Fruit fly (Drosophila melanogaster) whole organism, wandering third instar larva: ENCODE results near the gene CG3104.

Experiments used
- Abd-B ChIP-seq: fragments of >200 bp; optimal IDR thresholded peaks from 2 replicates; lab custom pipeline; 2017; ENCODE audit warnings: missing biosample characterization, missing genetic modification characterization
- CG32264 ChIP-seq: fragments of 200-800 bp; sonication (Bioruptor generic); optimal IDR thresholded peaks from 2 replicates; lab custom pipeline; 2016; ENCODE audit warnings: missing biosample characterization, missing genetic modification characterization
- CrebA ChIP-seq: fragments of 200-800 bp; sonication (Bioruptor generic); optimal IDR thresholded peaks from 2 replicates; lab custom pipeline; 2016; ENCODE audit warnings: missing biosample characterization, mild to moderate bottlenecking, missing genetic modification characterization, borderline replicate concordance
- Dif ChIP-seq: fragments of 200-275, 200-300 bp; sonication (Bioruptor generic); optimal IDR thresholded peaks from 2 replicates; lab custom pipeline; 2018; ENCODE audit warnings: missing biosample characterization, missing genetic modification characterization; ENCODE audit not compliant: partially characterized antibody
- GATAd ChIP-seq: sonication (Bioruptor generic); optimal IDR thresholded peaks from 2 replicates; lab custom pipeline; 2016; ENCODE audit warnings: missing biosample characterization, missing genetic modification characterization
- HLH106 ChIP-seq: fragments of 200-800 bp; optimal IDR thresholded peaks from 3 replicates; lab custom pipeline; 2019; ENCODE audit warnings: missing biosample characterization, mild to moderate bottlenecking, missing genetic modification characterization, moderate library complexity
- Hnf4 ChIP-seq: fragments of 200-800 bp; sonication (Bioruptor generic); optimal IDR thresholded peaks from 2 replicates; lab custom pipeline; 2016; ENCODE audit warnings: missing biosample characterization, mild to moderate bottlenecking, missing genetic modification characterization
- Hr78 ChIP-seq: fragments of >200 bp; optimal IDR thresholded peaks from 2 replicates; lab custom pipeline; 2017; ENCODE audit warnings: missing biosample characterization, missing genetic modification characterization
- Hr83 ChIP-seq: fragments of 200-300 bp; sonication (Bioruptor generic); optimal IDR thresholded peaks from 2 replicates; lab custom pipeline; 2016; ENCODE audit warnings: missing biosample characterization, mild to moderate bottlenecking, missing genetic modification characterization, moderate library complexity; ENCODE audit not compliant: poor library complexity, severe bottlenecking
- Jra ChIP-seq: sonication (Bioruptor generic); optimal IDR thresholded peaks from 2 replicates; lab custom pipeline; 2016; ENCODE audit warnings: missing biosample characterization, missing genetic modification characterization
- Mio ChIP-seq: sonication (Bioruptor generic); optimal IDR thresholded peaks from 2 replicates; lab custom pipeline; 2016; ENCODE audit warnings: missing biosample characterization, missing genetic modification characterization
- Myc ChIP-seq: fragments of >200 bp; optimal IDR thresholded peaks from 2 replicates; lab custom pipeline; 2017
- N ChIP-seq: fragments of >200 bp; optimal IDR thresholded peaks from 2 replicates; lab custom pipeline; 2018; ENCODE audit warnings: missing biosample characterization, missing external identifiers, missing genetic modification characterization
- OdsH ChIP-seq: fragments of 200-800 bp; sonication (Bioruptor generic); optimal IDR thresholded peaks from 2 replicates; lab custom pipeline; 2016; ENCODE audit warnings: missing biosample characterization, mild to moderate bottlenecking, missing genetic modification characterization
- Rel ChIP-seq, 2 experiments: fragments of 200-800 bp; sonication (Bioruptor generic) in 1 of 2; optimal IDR thresholded peaks; 2 replicates in 1 of 2; 3 replicates in 1 of 2; lab custom pipeline; 2016 to 2019; ENCODE audit warnings: mild to moderate bottlenecking in 2 of 2, missing biosample characterization in 2 of 2, missing genetic modification characterization in 2 of 2, moderate library complexity in 1 of 2
- Sp1 ChIP-seq: fragments of 200-800 bp; sonication (Bioruptor generic); optimal IDR thresholded peaks from 3 replicates; lab custom pipeline; 2019; ENCODE audit warnings: missing biosample characterization, mild to moderate bottlenecking, missing genetic modification characterization, moderate library complexity
- Vsx2 ChIP-seq: fragments of 200-300, 225-300 bp; sonication (Bioruptor generic); optimal IDR thresholded peaks from 2 replicates; lab custom pipeline; 2018; ENCODE audit warnings: missing biosample characterization, missing genetic modification characterization; ENCODE audit not compliant: partially characterized antibody
- br ChIP-seq: fragments of 200-800 bp; sonication (Bioruptor generic); optimal IDR thresholded peaks from 2 replicates; lab custom pipeline; 2016; ENCODE audit warnings: missing biosample characterization, missing genetic modification characterization
- brk ChIP-seq: fragments of 200-800 bp; sonication (Bioruptor generic); optimal IDR thresholded peaks from 2 replicates; lab custom pipeline; 2016; ENCODE audit warnings: missing biosample characterization, mild to moderate bottlenecking, missing genetic modification characterization
- dl ChIP-seq, 2 experiments: fragments of 175-275, 200-275 bp in 1 of 2; fragments of 200-275 bp in 1 of 2; sonication (Bioruptor generic); optimal IDR thresholded peaks; lab custom pipeline; 2018; ENCODE audit warnings: mild to moderate bottlenecking in 2 of 2, missing biosample characterization in 2 of 2, missing genetic modification characterization in 2 of 2, moderate library complexity in 2 of 2; ENCODE audit not compliant: partially characterized antibody in 2 of 2, insufficient read depth in 1 of 2
- dmrt93B ChIP-seq: fragments of 200-800 bp; sonication (Bioruptor generic); optimal IDR thresholded peaks from 2 replicates; lab custom pipeline; 2018; ENCODE audit warnings: missing biosample characterization, mild to moderate bottlenecking, missing genetic modification characterization
- dsf ChIP-seq: sonication (Bioruptor generic); optimal IDR thresholded peaks from 2 replicates; lab custom pipeline; 2016; ENCODE audit warnings: missing biosample characterization, missing genetic modification characterization, borderline replicate concordance
- ey ChIP-seq: fragments of 200-800 bp; sonication (Bioruptor generic); optimal IDR thresholded peaks from 2 replicates; lab custom pipeline; 2016; ENCODE audit warnings: missing biosample characterization, missing genetic modification characterization
- foxo ChIP-seq, 2 experiments: fragments of 200-800 bp; sonication (Bioruptor generic); optimal IDR thresholded peaks; 2 replicates in 1 of 2; 3 replicates in 1 of 2; lab custom pipeline; 2016 to 2017; ENCODE audit warnings: missing biosample characterization in 2 of 2, missing genetic modification characterization in 2 of 2
- fru ChIP-seq: fragments of 200-800 bp; sonication (Bioruptor generic); optimal IDR thresholded peaks from 3 replicates; lab custom pipeline; 2016; ENCODE audit warnings: missing biosample characterization, mild to moderate bottlenecking, missing genetic modification characterization
- h ChIP-seq: fragments of 200-800 bp; sonication (Bioruptor generic); optimal IDR thresholded peaks from 3 replicates; lab custom pipeline; 2016; ENCODE audit warnings: missing biosample characterization, mild to moderate bottlenecking, missing genetic modification characterization
- jim ChIP-seq: fragments of 175-275, 200-325 bp; sonication (Bioruptor generic); optimal IDR thresholded peaks from 2 replicates; lab custom pipeline; 2016; ENCODE audit warnings: missing biosample characterization, mild to moderate bottlenecking, missing genetic modification characterization
- lola ChIP-seq: fragments of >200 bp; optimal IDR thresholded peaks from 2 replicates; lab custom pipeline; 2017; ENCODE audit warnings: missing biosample characterization, missing genetic modification characterization
- pan ChIP-seq: fragments of >200 bp; optimal IDR thresholded peaks from 2 replicates; lab custom pipeline; 2017
- psq ChIP-seq: fragments of 200-800 bp; sonication (Bioruptor generic); optimal IDR thresholded peaks from 3 replicates; lab custom pipeline; 2017; ENCODE audit warnings: missing biosample characterization, mild to moderate bottlenecking, missing genetic modification characterization, moderate library complexity
- rgr ChIP-seq: fragments of 200-800 bp; sonication (Bioruptor generic); optimal IDR thresholded peaks from 3 replicates; lab custom pipeline; 2016; ENCODE audit warnings: missing biosample characterization, mild to moderate bottlenecking, missing genetic modification characterization
- sage ChIP-seq: fragments of 200-800 bp; sonication (Bioruptor generic); optimal IDR thresholded peaks from 2 replicates; lab custom pipeline; 2016; ENCODE audit warnings: missing biosample characterization, mild to moderate bottlenecking, missing genetic modification characterization
- sv ChIP-seq: fragments of 200-800 bp; sonication (Bioruptor generic); optimal IDR thresholded peaks from 3 replicates; lab custom pipeline; 2016; ENCODE audit warnings: missing biosample characterization, missing genetic modification characterization
- tai ChIP-seq: sonication (Bioruptor generic); optimal IDR thresholded peaks from 2 replicates; lab custom pipeline; 2016; ENCODE audit warnings: missing biosample characterization, missing genetic modification characterization
- usp ChIP-seq: fragments of >200 bp; optimal IDR thresholded peaks from 2 replicates; lab custom pipeline; 2017; ENCODE audit warnings: missing biosample characterization, missing genetic modification characterization
- woc ChIP-seq: sonication (Bioruptor generic); optimal IDR thresholded peaks from 2 replicates; lab custom pipeline; 2016; ENCODE audit warnings: missing biosample characterization, mild to moderate bottlenecking, missing genetic modification characterization

The CG3104 gene

dm6 chr2L:2873729-2874127 is 18.1 kb upstream of the CG3104 start:
- TF ChIP-seq woc (peak; percentile 29), fru (GFP tag; lab: Kevin White, UChicago) (no peak)

- TF ChIP-seq foxo (GFP tag; optimal IDR thresholded peaks at IDR 0.05; lab: Kevin White, UChicago) (peak in 1 of 2 experiments; percentile 77), fru (GFP tag; lab: Kevin White, UChicago) (peak; percentile 53), Rel (GFP tag; optimal IDR thresholded peaks at IDR 0.05; lab: Kevin White, UChicago) (no peak), Rel (tag; optimal IDR thresholded peaks at IDR 0.05; lab: Kevin White, UChicago) (no peak), ey (GFP tag; lab: Kevin White, UChicago) (peak; percentile 33), HLH106 (tag; lab: Kevin White, UChicago) (peak; percentile 44), rgr (GFP tag; lab: Kevin White, UChicago) (peak; percentile 32), h (GFP tag; lab: Kevin White, UChicago) (peak; percentile 60), Sp1 (GFP tag; lab: Kevin White, UChicago) (peak; percentile 45), sv (GFP tag; lab: Kevin White, UChicago) (peak; percentile 32), Vsx2 (no peak), Hr78 (GFP tag; lab: Kevin White, UChicago) (no peak), dmrt93B (peak; percentile 5), Hnf4 (peak; percentile 28), GATAd (GFP tag; lab: Kevin White, UChicago) (no peak), Jra (peak; percentile 82), OdsH (peak; percentile 46), br (GFP tag; lab: Kevin White, UChicago) (peak; percentile 66), psq (peak; percentile 32), sage (GFP tag; lab: Kevin White, UChicago) (no peak)
These were observed 17.6 kb upstream of the CG3104 start for dm6 chr2L:2872968-2873728.

dm6 chr2L:2872309-2872932 is 16.8 kb upstream of the CG3104 start:
- no peak for TF ChIP-seq Vsx2
- no peak for TF ChIP-seq Dif (GFP tag; lab: Kevin White, UChicago)
- TF ChIP-seq N (GFP tag; lab: Kevin White, UChicago): no peak
- TF ChIP-seq Myc (lab: Kevin White, UChicago): no peak
- TF ChIP-seq CrebA (GFP tag; lab: Kevin White, UChicago): no peak
- no peak for TF ChIP-seq sv (GFP tag; lab: Kevin White, UChicago)
- TF ChIP-seq dl (GFP tag; optimal IDR thresholded peaks at IDR 0.05; lab: Kevin White, UChicago; ENCODE audit: insufficient read depth in 1 of 2, partially characterized antibody in 2 of 2): no peak
- no peak for TF ChIP-seq Rel (GFP tag; optimal IDR thresholded peaks at IDR 0.05; lab: Kevin White, UChicago)
- no peak for TF ChIP-seq Rel (tag; optimal IDR thresholded peaks at IDR 0.05; lab: Kevin White, UChicago)
- TF ChIP-seq jim (GFP tag; lab: Kevin White, UChicago): no peak
- TF ChIP-seq HLH106 (tag; lab: Kevin White, UChicago): no peak
- TF ChIP-seq OdsH: no peak
- no peak for TF ChIP-seq foxo (GFP tag; optimal IDR thresholded peaks at IDR 0.05; lab: Kevin White, UChicago)
- no peak for TF ChIP-seq dmrt93B
- no peak for TF ChIP-seq Jra
- TF ChIP-seq dsf (GFP tag; lab: Kevin White, UChicago): no peak
- TF ChIP-seq rgr (GFP tag; lab: Kevin White, UChicago): no peak
- no peak for TF ChIP-seq br (GFP tag; lab: Kevin White, UChicago)

dm6 chr2L:2869008-2869702 is 13.6 kb upstream of the CG3104 start, which contains the start of gene CG8813:
CG8813 (plus strand) TSS chr2L:2869652.
- no peak for TF ChIP-seq rgr (GFP tag; lab: Kevin White, UChicago)
- no peak for TF ChIP-seq brk
- TF ChIP-seq lola (GFP tag; lab: Kevin White, UChicago): no peak
- no peak for TF ChIP-seq usp (GFP tag; lab: Kevin White, UChicago)
- no peak for TF ChIP-seq Rel (GFP tag; optimal IDR thresholded peaks at IDR 0.05; lab: Kevin White, UChicago)
- no peak for TF ChIP-seq Rel (tag; optimal IDR thresholded peaks at IDR 0.05; lab: Kevin White, UChicago)
- TF ChIP-seq ey (GFP tag; lab: Kevin White, UChicago): no peak
- no peak for TF ChIP-seq woc
- no peak for TF ChIP-seq h (GFP tag; lab: Kevin White, UChicago)
- no peak for TF ChIP-seq dsf (GFP tag; lab: Kevin White, UChicago)
- no peak for TF ChIP-seq psq
- TF ChIP-seq br (GFP tag; lab: Kevin White, UChicago): no peak
- no peak for TF ChIP-seq Abd-B (GFP tag; lab: Kevin White, UChicago)
- no peak for TF ChIP-seq Mio (GFP tag; lab: Kevin White, UChicago)
- no peak for TF ChIP-seq CG32264
- TF ChIP-seq sv (GFP tag; lab: Kevin White, UChicago): no peak
- TF ChIP-seq Hr83: no peak
- no peak for TF ChIP-seq dl (GFP tag; optimal IDR thresholded peaks at IDR 0.05; lab: Kevin White, UChicago; ENCODE audit: insufficient read depth in 1 of 2, partially characterized antibody in 2 of 2)
- TF ChIP-seq pan: no peak
- TF ChIP-seq tai (GFP tag; lab: Kevin White, UChicago): no peak
- no peak for TF ChIP-seq Hnf4
